Fruit fly (Drosophila melanogaster) whole organism, embryonic: Measurements from ENCODE around the gene Shc.

Experiments
- Adf1 ChIP-seq: fragments of 200-800 bp; sonication (Bioruptor generic); IDR thresholded peaks from 2 replicates; pipeline ENCODE4 v1.3.6; 2022; ENCODE audit warnings: missing biosample characterization, missing genetic modification characterization
- Asciz ChIP-seq: fragments of 200-800 bp; sonication (Bioruptor generic); optimal IDR thresholded peaks from 2 replicates; lab custom pipeline; 2017; ENCODE audit warnings: missing biosample characterization, mild to moderate bottlenecking, missing genetic modification characterization, missing genetic modification reagents
- Awh ChIP-seq: fragments of 200-800 bp; sonication (Bioruptor generic); IDR thresholded peaks from 2 replicates; pipeline ENCODE4, ENCODE4 v1.3.6; 2022; ENCODE audit warnings: missing biosample characterization, missing genetic modification characterization
- CG10267 ChIP-seq: fragments of 200-800 bp; sonication (Bioruptor generic); optimal IDR thresholded peaks from 2 replicates; lab custom pipeline; 2018; ENCODE audit warnings: missing biosample characterization, mild to moderate bottlenecking, missing genetic modification characterization, moderate library complexity
- CG12071 ChIP-seq: fragments of 200-800 bp; sonication (Bioruptor generic); optimal IDR thresholded peaks from 3 replicates; lab custom pipeline; 2018; ENCODE audit warnings: missing biosample characterization, mild to moderate bottlenecking, missing genetic modification characterization
- CG13296 ChIP-seq: fragments of 200-800 bp; sonication (Bioruptor generic); optimal IDR thresholded peaks from 3 replicates; lab custom pipeline; 2018; ENCODE audit warnings: missing biosample characterization, mild to moderate bottlenecking, missing genetic modification characterization
- CG13894 ChIP-seq: fragments of 200-800 bp; sonication (Bioruptor generic); optimal IDR thresholded peaks from 3 replicates; lab custom pipeline; 2018; ENCODE audit warnings: missing biosample characterization, mild to moderate bottlenecking, missing genetic modification characterization, moderate library complexity
- CG15601 ChIP-seq: fragments of 200-800 bp; sonication (Bioruptor generic); optimal IDR thresholded peaks from 3 replicates; lab custom pipeline; 2019; ENCODE audit warnings: missing biosample characterization, mild to moderate bottlenecking, missing genetic modification characterization, moderate library complexity
- CG18476 ChIP-seq: fragments of 200-800 bp; sonication (Bioruptor generic); optimal IDR thresholded peaks from 2 replicates; lab custom pipeline; 2016; ENCODE audit warnings: missing biosample characterization, mild to moderate bottlenecking, missing genetic modification characterization
- CG18599 ChIP-seq: fragments of 200-800 bp; sonication (Bioruptor generic); optimal IDR thresholded peaks from 3 replicates; lab custom pipeline; 2017; ENCODE audit warnings: missing biosample characterization, missing genetic modification characterization, mild to moderate bottlenecking, moderate library complexity, missing genetic modification reagents
- CG33557 ChIP-seq: fragments of 200-800 bp; sonication (Bioruptor generic); optimal IDR thresholded peaks from 2 replicates; lab custom pipeline; 2019; ENCODE audit warnings: missing biosample characterization, mild to moderate bottlenecking, missing genetic modification characterization, moderate library complexity
- CG3407 ChIP-seq: fragments of 200-800 bp; sonication (Bioruptor generic); optimal IDR thresholded peaks from 2 replicates; lab custom pipeline; 2018; ENCODE audit warnings: missing biosample characterization, mild to moderate bottlenecking, missing genetic modification characterization
- CG34422 ChIP-seq: fragments of 200-800 bp; sonication (Bioruptor generic); IDR thresholded peaks from 3 replicates; pipeline ENCODE4 v1.3.6; 2022; ENCODE audit warnings: missing biosample characterization, missing genetic modification characterization
- CG3847 ChIP-seq: fragments of 200-800 bp; sonication (Bioruptor generic); IDR thresholded peaks from 2 replicates; pipeline ENCODE4 v1.3.6; 2022; ENCODE audit warnings: missing biosample characterization, missing genetic modification characterization
- CG42726 ChIP-seq: fragments of 200-800 bp; sonication (Bioruptor generic); IDR thresholded peaks from 2 replicates; pipeline ENCODE4 v1.3.6; 2022; ENCODE audit warnings: missing biosample characterization, missing genetic modification characterization; ENCODE audit not compliant: partially characterized antibody
- CG9817 ChIP-seq: fragments of 200-800 bp; sonication (Bioruptor generic); optimal IDR thresholded peaks from 2 replicates; lab custom pipeline; 2018; ENCODE audit warnings: missing biosample characterization, mild to moderate bottlenecking, missing genetic modification characterization, moderate library complexity
- Dbx ChIP-seq: fragments of 200-800 bp; sonication (Bioruptor generic); IDR thresholded peaks from 3 replicates; pipeline ENCODE4 v1.3.6; 2022; ENCODE audit warnings: missing biosample characterization, missing genetic modification characterization
- Hey ChIP-seq: fragments of 200-800 bp; sonication (Bioruptor generic); optimal IDR thresholded peaks from 3 replicates; lab custom pipeline; 2018; ENCODE audit warnings: missing biosample characterization, mild to moderate bottlenecking, missing genetic modification characterization
- Mes4 ChIP-seq: fragments of 200-800 bp; sonication (Bioruptor generic); optimal IDR thresholded peaks from 2 replicates; lab custom pipeline; 2016; ENCODE audit warnings: missing biosample characterization, missing genetic modification characterization
- NC2β ChIP-seq: fragments of 200-800 bp; sonication (Bioruptor generic); optimal IDR thresholded peaks from 2 replicates; lab custom pipeline; 2016; ENCODE audit warnings: missing biosample characterization, missing genetic modification characterization
- NFAT ChIP-seq: fragments of 200-800 bp; sonication (Bioruptor generic); IDR thresholded peaks from 2 replicates; pipeline ENCODE4 v1.3.6; 2022; ENCODE audit warnings: missing biosample characterization, missing genetic modification characterization
- Nf-YC ChIP-seq: fragments of 200-800 bp; optimal IDR thresholded peaks from 3 replicates; lab custom pipeline; 2019; ENCODE audit warnings: missing biosample characterization, mild to moderate bottlenecking, missing genetic modification characterization, moderate library complexity
- Side ChIP-seq: fragments of 200-800 bp; sonication (Bioruptor generic); optimal IDR thresholded peaks from 2 replicates; lab custom pipeline; 2016; ENCODE audit warnings: missing biosample characterization, missing genetic modification characterization
- Xbp1 ChIP-seq: fragments of 200-800 bp; sonication (Bioruptor generic); optimal IDR thresholded peaks from 3 replicates; lab custom pipeline; 2016; ENCODE audit warnings: missing biosample characterization, mild to moderate bottlenecking, missing genetic modification characterization
- abd-A ChIP-seq: fragments of 200-800 bp; sonication (Bioruptor generic); optimal IDR thresholded peaks from 3 replicates; lab custom pipeline; 2019; ENCODE audit warnings: missing biosample characterization, mild to moderate bottlenecking, missing genetic modification characterization, moderate library complexity
- aop ChIP-seq: fragments of 200-800 bp; sonication (Bioruptor generic); IDR thresholded peaks from 2 replicates; pipeline ENCODE4 v1.3.6; 2022; ENCODE audit warnings: missing biosample characterization, missing genetic modification characterization
- cg ChIP-seq: fragments of 200-800 bp; sonication (Bioruptor generic); optimal IDR thresholded peaks from 3 replicates; lab custom pipeline; 2019; ENCODE audit warnings: missing biosample characterization, mild to moderate bottlenecking, missing genetic modification characterization, moderate library complexity
- chinmo ChIP-seq: fragments of 200-800 bp; sonication (Bioruptor generic); IDR thresholded peaks from 4 replicates; pipeline ENCODE4 v1.3.6; 2022; ENCODE audit warnings: missing biosample characterization, missing genetic modification characterization; ENCODE audit not compliant: partially characterized antibody
- chm ChIP-seq: fragments of 200-800 bp; sonication (Bioruptor generic); IDR thresholded peaks from 2 replicates; pipeline ENCODE4 v1.3.6; 2022; ENCODE audit warnings: missing biosample characterization, missing genetic modification characterization
- chn ChIP-seq: fragments of 200-800 bp; sonication (Bioruptor generic); optimal IDR thresholded peaks from 2 replicates; lab custom pipeline; 2016; ENCODE audit warnings: missing biosample characterization, missing genetic modification characterization
- crol ChIP-seq: fragments of 200-800 bp; sonication (Bioruptor generic); IDR thresholded peaks from 2 replicates; pipeline ENCODE4 v1.3.6; 2022; ENCODE audit warnings: missing biosample characterization, missing genetic modification characterization
- gem ChIP-seq: fragments of 200-800 bp; sonication (Bioruptor generic); optimal IDR thresholded peaks from 2 replicates; lab custom pipeline; 2019; ENCODE audit warnings: missing biosample characterization, mild to moderate bottlenecking, missing genetic modification characterization, moderate library complexity
- hbn ChIP-seq: fragments of 200-800 bp; sonication (Bioruptor generic); IDR thresholded peaks from 2 replicates; pipeline ENCODE4 v1.3.6; 2022; ENCODE audit warnings: missing biosample characterization, missing genetic modification characterization; ENCODE audit not compliant: partially characterized antibody
- jing ChIP-seq: fragments of 200-800 bp; sonication (Bioruptor generic); optimal IDR thresholded peaks from 2 replicates; lab custom pipeline; 2018; ENCODE audit warnings: missing biosample characterization, mild to moderate bottlenecking, missing genetic modification characterization
- kni ChIP-seq: fragments of 200-800 bp; sonication (Bioruptor generic); optimal IDR thresholded peaks from 3 replicates; lab custom pipeline; 2017; ENCODE audit warnings: mild to moderate bottlenecking, missing biosample characterization, missing genetic modification reagents, missing genetic modification characterization
- lab ChIP-seq: fragments of 200-800 bp; sonication (Bioruptor generic); optimal IDR thresholded peaks from 3 replicates; lab custom pipeline; 2017; ENCODE audit warnings: missing biosample characterization, missing genetic modification characterization, mild to moderate bottlenecking, moderate library complexity, missing genetic modification reagents
- lmd ChIP-seq: fragments of 200-800 bp; sonication (Bioruptor generic); IDR thresholded peaks from 2 replicates; pipeline ENCODE4 v1.3.6; 2022; ENCODE audit warnings: missing biosample characterization, missing genetic modification characterization
- mirr ChIP-seq: fragments of 200-800 bp; sonication (Bioruptor generic); optimal IDR thresholded peaks from 3 replicates; lab custom pipeline; 2018; ENCODE audit warnings: missing biosample characterization, mild to moderate bottlenecking, missing genetic modification characterization
- phol ChIP-seq: fragments of 200-800 bp; sonication (Bioruptor generic); optimal IDR thresholded peaks from 3 replicates; lab custom pipeline; 2018; ENCODE audit warnings: missing biosample characterization, mild to moderate bottlenecking, missing genetic modification characterization, moderate library complexity
- psq ChIP-seq: fragments of 200-800 bp; sonication (Bioruptor generic); optimal IDR thresholded peaks from 2 replicates; lab custom pipeline; 2017; ENCODE audit warnings: missing biosample characterization, missing genetic modification characterization
- repo ChIP-seq: fragments of 200-800 bp; sonication (Bioruptor generic); optimal IDR thresholded peaks from 2 replicates; lab custom pipeline; 2016; ENCODE audit warnings: missing biosample characterization, missing genetic modification characterization
- row ChIP-seq: fragments of 200-800 bp; sonication (Bioruptor generic); IDR thresholded peaks from 3 replicates; pipeline ENCODE4 v1.3.6; 2022; ENCODE audit warnings: missing biosample characterization, missing genetic modification characterization
- sd ChIP-seq: fragments of 200-800 bp; sonication (Bioruptor generic); optimal IDR thresholded peaks from 3 replicates; lab custom pipeline; 2018; ENCODE audit warnings: missing biosample characterization, mild to moderate bottlenecking, missing genetic modification characterization, moderate library complexity
- sens ChIP-seq: fragments of 200-800 bp; sonication (Bioruptor generic); peaks from one replicate; lab custom pipeline; 2016; ENCODE audit warnings: missing biosample characterization, missing genetic modification characterization
- sisA ChIP-seq: fragments of 200-800 bp; sonication (Bioruptor generic); IDR thresholded peaks from 2 replicates; pipeline ENCODE4 v1.3.6; 2022; ENCODE audit warnings: missing biosample characterization, missing genetic modification characterization
- sna ChIP-seq: fragments of 200-800 bp; sonication (Bioruptor generic); IDR thresholded peaks from 2 replicates; pipeline ENCODE4 v1.3.6; 2022; ENCODE audit warnings: missing biosample characterization, missing genetic modification characterization; ENCODE audit not compliant: partially characterized antibody
- sug ChIP-seq: fragments of 200-800 bp; optimal IDR thresholded peaks from 2 replicates; lab custom pipeline; 2019; ENCODE audit warnings: missing biosample characterization, mild to moderate bottlenecking, missing genetic modification characterization, moderate library complexity
- yki ChIP-seq: fragments of >200 bp; optimal IDR thresholded peaks from 3 replicates; lab custom pipeline; 2018
- zf30C ChIP-seq: fragments of 200-800 bp; sonication (Bioruptor generic); optimal IDR thresholded peaks from 3 replicates; lab custom pipeline; 2018; ENCODE audit warnings: missing biosample characterization, mild to moderate bottlenecking, missing genetic modification characterization

Shc gene

dm6 chr3L:9465652-9466244 lies 38.9 kb downstream of the Shc start (continued):
- TF ChIP-seq abd-A (tag; lab: Kevin White, UChicago) (peak; percentile 99), hbn (GFP tag; lab: Robert Waterston, UW) (peak; percentile 23; the same call in 1 of the 2 replicates), Mes4 (GFP tag; lab: Kevin White, UChicago) (no peak), CG42726 (GFP tag; lab: Robert Waterston, UW) (0 out of 2 replicates have a peak, but pooled peaks have one; percentile 36), sisA (no peak), Hey (peak; percentile 30), row (GFP tag; lab: Robert Waterston, UW) (peak; percentile 13; the same call in 1 of the 3 replicates), CG13894 (tag; lab: Kevin White, UChicago) (peak; percentile 49), psq (GFP tag; lab: Kevin White, UChicago) (no peak), chn (GFP tag; lab: Kevin White, UChicago) (peak; percentile 28), yki (lab: Kevin White, UChicago) (peak; percentile 49), sens (GFP tag; lab: Kevin White, UChicago) (peak; percentile 31), sna (GFP tag; lab: Robert Waterston, UW) (no peak), sd (peak; percentile 51), CG3847 (GFP tag; lab: Robert Waterston, UW) (0 out of 2 replicates have a peak, but pooled peaks have one; percentile 17), CG15601 (tag; lab: Kevin White, UChicago) (no peak), CG10267 (tag; lab: Kevin White, UChicago) (peak; percentile 24), phol (tag; lab: Kevin White, UChicago) (peak; percentile 5), Awh (GFP tag; lab: Robert Waterston, UW) (no peak), gem (no peak), zf30C (GFP tag; lab: Kevin White, UChicago) (no peak), lab (GFP tag; lab: Kevin White, UChicago) (peak; percentile 9), CG13296 (GFP tag; lab: Kevin White, UChicago) (no peak), repo (GFP tag; lab: Kevin White, UChicago) (no peak), CG12071 (peak; percentile 22), cg (peak; percentile 88), Xbp1 (GFP tag; lab: Kevin White, UChicago) (no peak), NC2β (GFP tag; lab: Kevin White, UChicago) (no peak), aop (GFP tag; lab: Robert Waterston, UW) (no peak), mirr (GFP tag; lab: Kevin White, UChicago) (peak; percentile 70), CG18476 (GFP tag; lab: Kevin White, UChicago) (no peak), Asciz (GFP tag; lab: Kevin White, UChicago) (no peak), CG3407 (no peak), Adf1 (GFP tag; lab: Robert Waterston, UW) (peak; percentile 51; the same call in 1 of the 2 replicates), NFAT (GFP tag; lab: Robert Waterston, UW) (no peak), CG33557 (GFP tag; lab: Kevin White, UChicago) (peak; percentile 1), Dbx (GFP tag; lab: Robert Waterston, UW) (0 out of 3 replicates have a peak, but pooled peaks have one; percentile 16), CG34422 (GFP tag; lab: Robert Waterston, UW) (no peak), lmd (GFP tag; lab: Robert Waterston, UW) (peak; percentile 34), Side (GFP tag; lab: Kevin White, UChicago) (peak; percentile 1), crol (GFP tag; lab: Robert Waterston, UW) (peak; percentile 91), chinmo (GFP tag; lab: Robert Waterston, UW) (0 out of 4 replicates have a peak, but pooled peaks have one; percentile 40), CG18599 (GFP tag; lab: Kevin White, UChicago) (peak; percentile 16), sug (tag; lab: Kevin White, UChicago) (peak; percentile 76), Nf-YC (tag; lab: Kevin White, UChicago) (peak; percentile 22), jing (GFP tag; lab: Kevin White, UChicago) (no peak), CG9817 (tag; lab: Kevin White, UChicago) (no peak), chm (GFP tag; lab: Robert Waterston, UW) (no peak), kni (GFP tag; lab: Kevin White, UChicago) (peak; percentile 71)
